Fruit fly (Drosophila melanogaster): ENCODE measurements around the gene Fibp.

dm6 chr3L:19857923-19858490 is 40.2 kb upstream of the Fibp start:
- TF ChIP-seq CG17806 (tag; optimal IDR thresholded peaks at IDR 0.05): no peak
- TF ChIP-seq gl (tag; optimal IDR thresholded peaks at IDR 0.05): no peak
- TF ChIP-seq CG4496 (GFP tag; IDR thresholded peaks at IDR 0.05): no peak
- TF ChIP-seq EcR (GFP tag; optimal IDR thresholded peaks at IDR 0.05): peak; percentile 65
- no peak for TF ChIP-seq CG9948 (tag; optimal IDR thresholded peaks at IDR 0.05)
- no peak for TF ChIP-seq Pif1A (GFP tag; optimal IDR thresholded peaks at IDR 0.05)
- TF ChIP-seq CG8159 (tag; optimal IDR thresholded peaks at IDR 0.05): no peak
- no peak for TF ChIP-seq D1 (tag; optimal IDR thresholded peaks at IDR 0.05)
- no peak for TF ChIP-seq Snoo (tag; optimal IDR thresholded peaks at IDR 0.05)
- no peak for TF ChIP-seq CG10348 (GFP tag; IDR thresholded peaks at IDR 0.05)
- TF ChIP-seq fd96Ca (GFP tag; IDR thresholded peaks at IDR 0.05): no peak
- no peak for TF ChIP-seq CG13204 (GFP tag; optimal IDR thresholded peaks at IDR 0.05)
- no peak for TF ChIP-seq Pif1B (GFP tag; optimal IDR thresholded peaks at IDR 0.05)
